Worm (Caenorhabditis elegans): Measurements from ENCODE around the gene F16H6.7.

ce11 chrV:18179663-18180062 lies 29.3 kb downstream of the F16H6.7 start, which contains the start of gene C31G12.1:
- no peak for TF ChIP-seq crh-2 (tag; optimal IDR thresholded peaks at IDR 0.05)
- no peak for TF ChIP-seq lin-13 (GFP tag; optimal IDR thresholded peaks at IDR 0.05)
- no peak for TF ChIP-seq unc-39 (tag; optimal IDR thresholded peaks at IDR 0.05)
- TF ChIP-seq ama-1 (optimal IDR thresholded peaks at IDR 0.05), result no peak
- TF ChIP-seq alr-1 (tag; optimal IDR thresholded peaks at IDR 0.05), result no peak
- no peak for TF ChIP-seq nhr-11 (tag; optimal IDR thresholded peaks at IDR 0.05)
- TF ChIP-seq ZK546.5 (tag; optimal IDR thresholded peaks at IDR 0.05), result no peak
